Fruit fly (Drosophila melanogaster) whole organism, adult: ENCODE results near the gene Nop56.

Experiments used
- CG11617 ChIP-seq: fragments of 200-800 bp; sonication (Bioruptor generic); optimal IDR thresholded peaks from 2 replicates; lab custom pipeline; 2017; ENCODE audit warnings: mild to moderate bottlenecking, missing biosample characterization, missing genetic modification reagents, missing genetic modification characterization
- CG12768 ChIP-seq: fragments of 200-800 bp; sonication (Bioruptor generic); optimal IDR thresholded peaks from 2 replicates; lab custom pipeline; 2017; ENCODE audit warnings: missing biosample characterization, missing genetic modification characterization, mild to moderate bottlenecking, moderate library complexity, missing genetic modification reagents
- CG14711 ChIP-seq: fragments of 200-800 bp; sonication (Bioruptor generic); optimal IDR thresholded peaks from 2 replicates; lab custom pipeline; 2018; ENCODE audit warnings: missing biosample characterization, mild to moderate bottlenecking, missing genetic modification characterization, moderate library complexity
- CG1620 ChIP-seq: fragments of 200-800 bp; sonication (Bioruptor generic); optimal IDR thresholded peaks from 2 replicates; lab custom pipeline; 2016; ENCODE audit warnings: missing biosample characterization, missing genetic modification characterization
- CG33017 ChIP-seq: fragments of 200-800 bp; sonication (Bioruptor generic); optimal IDR thresholded peaks from 2 replicates; lab custom pipeline; 2018; ENCODE audit warnings: missing biosample characterization, mild to moderate bottlenecking, missing genetic modification characterization, moderate library complexity
- CG5204 ChIP-seq: fragments of 200-800 bp; sonication (Bioruptor generic); optimal IDR thresholded peaks from 2 replicates; lab custom pipeline; 2016; ENCODE audit warnings: missing biosample characterization, missing genetic modification characterization
- CG7045 ChIP-seq: fragments of 200-800 bp; sonication (Bioruptor generic); optimal IDR thresholded peaks from 2 replicates; lab custom pipeline; 2017; ENCODE audit warnings: missing biosample characterization, mild to moderate bottlenecking, missing genetic modification characterization
- CG7101 ChIP-seq: fragments of 200-800 bp; sonication (Bioruptor generic); optimal IDR thresholded peaks from 2 replicates; lab custom pipeline; 2018; ENCODE audit warnings: missing biosample characterization, mild to moderate bottlenecking, missing genetic modification characterization, moderate library complexity
- Clk ChIP-seq: fragments of 200-800 bp; sonication (Bioruptor generic); optimal IDR thresholded peaks from 2 replicates; lab custom pipeline; 2017; ENCODE audit warnings: missing biosample characterization, missing genetic modification characterization
- Crg-1 ChIP-seq: fragments of 200-800 bp; sonication (Bioruptor generic); optimal IDR thresholded peaks from 2 replicates; lab custom pipeline; 2016; ENCODE audit warnings: missing biosample characterization, missing genetic modification characterization
- Hr96 ChIP-seq: fragments of 200-800 bp; sonication (Bioruptor generic); optimal IDR thresholded peaks from 2 replicates; lab custom pipeline; 2016; ENCODE audit warnings: missing biosample characterization, missing genetic modification characterization
- Mnt ChIP-seq: fragments of 200-800 bp; sonication (Bioruptor generic); optimal IDR thresholded peaks from 2 replicates; lab custom pipeline; 2016; ENCODE audit warnings: missing biosample characterization, mild to moderate bottlenecking, missing genetic modification characterization
- bab1 ChIP-seq: fragments of 200-800 bp; sonication (Bioruptor generic); optimal IDR thresholded peaks from 3 replicates; lab custom pipeline; 2019; ENCODE audit warnings: missing biosample characterization, mild to moderate bottlenecking, missing genetic modification characterization, moderate library complexity
- cic ChIP-seq: fragments of 200-800 bp; sonication (Bioruptor generic); optimal IDR thresholded peaks from 2 replicates; lab custom pipeline; 2017; ENCODE audit warnings: missing biosample characterization, mild to moderate bottlenecking, missing genetic modification characterization, moderate library complexity
- cnc ChIP-seq, 2 experiments: fragments of >200 bp; optimal IDR thresholded peaks; 2 replicates each; lab custom pipeline; 2017
- kay ChIP-seq: fragments of 200-800 bp; sonication (Bioruptor generic); peaks from one replicate; lab custom pipeline; 2016; ENCODE audit warnings: missing biosample characterization, missing genetic modification characterization, borderline replicate concordance
- ovo ChIP-seq: fragments of 200-800 bp; sonication (Bioruptor generic); optimal IDR thresholded peaks from 2 replicates; lab custom pipeline; 2016; ENCODE audit warnings: missing biosample characterization, missing genetic modification characterization
- pad ChIP-seq: fragments of 200-800 bp; sonication (Bioruptor generic); optimal IDR thresholded peaks from 3 replicates; lab custom pipeline; 2017; ENCODE audit warnings: missing biosample characterization, missing genetic modification characterization, mild to moderate bottlenecking, moderate library complexity, missing genetic modification reagents
- tj ChIP-seq: fragments of 200-800 bp; sonication (Bioruptor generic); optimal IDR thresholded peaks from 3 replicates; lab custom pipeline; 2017; ENCODE audit warnings: missing biosample characterization, mild to moderate bottlenecking, missing genetic modification characterization, moderate library complexity
- toe ChIP-seq: fragments of 200-800 bp; sonication (Bioruptor generic); optimal IDR thresholded peaks from 2 replicates; lab custom pipeline; 2016; ENCODE audit warnings: missing biosample characterization, missing genetic modification characterization

The Nop56 gene

DNA sequence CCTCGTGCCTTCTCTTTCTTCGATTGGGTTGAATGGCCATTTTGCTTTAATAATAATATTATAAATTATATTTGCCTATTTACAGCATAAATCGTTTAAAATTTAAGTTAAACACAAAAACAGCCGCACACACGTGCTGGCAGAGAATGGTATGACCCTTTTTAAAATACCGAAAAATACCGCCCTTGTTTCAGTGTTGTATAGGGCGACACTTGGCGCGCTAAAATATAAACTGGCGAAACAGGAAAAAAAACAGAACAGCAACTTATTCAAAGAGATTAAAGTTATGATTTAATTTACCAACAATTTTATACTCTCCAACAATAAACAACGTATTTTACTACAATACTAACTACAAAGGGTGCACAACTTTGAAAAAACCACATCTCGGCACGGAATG is 25.6 kb upstream of the Nop56 start, which contains the start of gene CG12499:
Gene CG12499 (minus strand): TSS at position 95 of the 400 bp plus-strand sequence.
- TF ChIP-seq Hr96 (GFP tag; lab: Kevin White, UChicago) (no peak), Crg-1 (GFP tag; lab: Kevin White, UChicago) (no peak), CG1620 (GFP tag; lab: Kevin White, UChicago) (no peak), CG12768 (GFP tag; lab: Kevin White, UChicago) (no peak), CG14711 (tag; lab: Kevin White, UChicago) (no peak), kay (GFP tag; lab: Kevin White, UChicago) (peak; percentile 93), tj (GFP tag; lab: Kevin White, UChicago) (no peak), ovo (GFP tag; lab: Kevin White, UChicago) (no peak), CG11617 (GFP tag; lab: Kevin White, UChicago) (no peak), toe (no peak), Mnt (GFP tag; lab: Kevin White, UChicago) (peak; percentile 93), bab1 (GFP tag; lab: Kevin White, UChicago) (peak; percentile 3), cic (GFP tag; lab: Kevin White, UChicago) (no peak), CG33017 (tag; lab: Kevin White, UChicago) (no peak), cnc (optimal IDR thresholded peaks at IDR 0.05; lab: Kevin White, UChicago) (no peak)

DNA sequence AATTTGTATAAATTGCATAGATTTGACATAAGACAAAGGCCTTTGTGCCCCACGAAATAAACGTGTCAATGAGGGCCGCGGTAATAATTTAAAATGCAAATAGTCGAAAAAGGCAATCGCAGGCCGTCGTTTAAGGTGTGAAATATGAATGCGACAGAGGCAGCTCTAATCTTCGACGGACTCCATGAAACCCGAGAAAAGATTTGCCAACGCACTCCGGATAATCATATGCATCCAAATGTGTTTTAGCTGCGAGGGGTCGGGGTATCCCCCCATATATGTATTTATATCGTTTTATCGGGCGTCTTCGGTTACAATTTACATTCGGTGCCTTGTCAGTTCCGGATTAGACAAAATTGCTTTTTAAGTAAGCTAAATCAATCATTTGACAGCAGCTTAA is 17.4 kb upstream of the Nop56 start:
- no peak for TF ChIP-seq CG12768 (GFP tag; lab: Kevin White, UChicago)
- TF ChIP-seq ovo (GFP tag; lab: Kevin White, UChicago) = no peak
- TF ChIP-seq Crg-1 (GFP tag; lab: Kevin White, UChicago) = no peak
- TF ChIP-seq CG33017 (tag; lab: Kevin White, UChicago) = no peak
- no peak for TF ChIP-seq CG7045
- no peak for TF ChIP-seq Hr96 (GFP tag; lab: Kevin White, UChicago)
- TF ChIP-seq kay (GFP tag; lab: Kevin White, UChicago) = no peak
- no peak for TF ChIP-seq bab1 (GFP tag; lab: Kevin White, UChicago)
- no peak for TF ChIP-seq Clk (GFP tag; lab: Kevin White, UChicago)
- no peak for TF ChIP-seq tj (GFP tag; lab: Kevin White, UChicago)
- TF ChIP-seq CG5204 (GFP tag; lab: Kevin White, UChicago) = no peak
- TF ChIP-seq CG11617 (GFP tag; lab: Kevin White, UChicago) = no peak
- TF ChIP-seq CG14711 (tag; lab: Kevin White, UChicago) = no peak
- no peak for TF ChIP-seq toe
- TF ChIP-seq cnc (optimal IDR thresholded peaks at IDR 0.05; lab: Kevin White, UChicago) = no peak
- no peak for TF ChIP-seq pad (GFP tag; lab: Kevin White, UChicago)
- no peak for TF ChIP-seq CG7101 (tag; lab: Kevin White, UChicago)

DNA sequence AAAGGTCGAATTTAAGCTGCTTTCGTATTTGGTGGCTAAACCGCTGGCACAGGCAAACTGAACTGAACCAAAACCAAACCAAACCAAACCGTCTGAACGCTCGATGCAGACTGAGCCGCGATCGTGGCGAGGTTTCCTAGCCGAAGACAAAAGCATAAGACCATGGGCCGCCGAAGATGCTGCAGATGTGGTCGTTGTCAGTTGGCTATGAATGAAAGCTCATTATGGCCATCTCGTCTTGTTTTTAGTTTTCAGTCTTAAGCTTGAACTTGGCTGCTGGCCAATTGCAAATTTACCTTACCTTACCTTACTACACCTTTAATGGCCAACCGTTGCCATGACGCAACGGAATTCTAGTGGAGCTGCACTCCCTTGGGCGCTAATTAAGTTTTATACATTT is 15.2 kb upstream of the Nop56 start, which contains the start of gene CG13847:
Gene CG13847 (minus strand): TSS at position 101 of the 400 bp plus-strand sequence.
- TF ChIP-seq CG5204 (GFP tag; lab: Kevin White, UChicago) = no peak
- no peak for TF ChIP-seq bab1 (GFP tag; lab: Kevin White, UChicago)
- TF ChIP-seq Crg-1 (GFP tag; lab: Kevin White, UChicago) = no peak
- no peak for TF ChIP-seq tj (GFP tag; lab: Kevin White, UChicago)
- TF ChIP-seq cic (GFP tag; lab: Kevin White, UChicago) = no peak
- TF ChIP-seq CG7101 (tag; lab: Kevin White, UChicago) = no peak
- no peak for TF ChIP-seq ovo (GFP tag; lab: Kevin White, UChicago)
- no peak for TF ChIP-seq kay (GFP tag; lab: Kevin White, UChicago)
- TF ChIP-seq cnc (optimal IDR thresholded peaks at IDR 0.05; lab: Kevin White, UChicago) = no peak
- TF ChIP-seq CG1620 (GFP tag; lab: Kevin White, UChicago) = no peak
- no peak for TF ChIP-seq Mnt (GFP tag; lab: Kevin White, UChicago)
- TF ChIP-seq Clk (GFP tag; lab: Kevin White, UChicago) = no peak
- no peak for TF ChIP-seq pad (GFP tag; lab: Kevin White, UChicago)
- no peak for TF ChIP-seq CG11617 (GFP tag; lab: Kevin White, UChicago)
- no peak for TF ChIP-seq CG33017 (tag; lab: Kevin White, UChicago)

DNA sequence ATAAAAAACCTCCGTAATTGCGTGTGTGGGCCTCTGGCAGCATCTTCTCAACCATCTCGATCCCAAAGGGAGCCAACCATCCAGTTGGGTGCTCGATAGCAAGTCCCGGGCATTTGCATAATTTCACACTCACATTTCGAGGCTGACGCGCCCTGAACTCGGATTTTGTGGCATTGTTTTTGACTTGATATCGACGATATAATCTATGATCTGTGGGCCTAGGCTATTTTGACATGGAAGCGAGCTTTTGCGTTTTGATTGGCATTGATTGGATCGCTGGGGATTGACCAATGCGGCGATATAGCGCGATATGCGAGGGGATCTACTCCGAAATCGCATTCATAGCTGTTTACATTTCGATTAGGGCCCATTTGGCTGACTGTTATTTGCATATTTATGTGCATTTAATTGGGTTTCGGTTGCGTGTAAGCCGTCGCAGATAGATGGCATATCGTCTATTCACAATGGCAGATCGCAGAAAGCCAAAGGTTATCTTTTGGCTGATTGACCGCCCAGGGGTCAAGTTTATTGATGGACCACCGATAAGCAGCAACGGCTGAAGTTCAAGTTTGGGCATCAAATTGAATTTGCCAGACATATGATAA is 11.4 kb upstream of the Nop56 start:
- no peak for TF ChIP-seq CG33017 (tag; lab: Kevin White, UChicago)
- no peak for TF ChIP-seq CG7045
- no peak for TF ChIP-seq Hr96 (GFP tag; lab: Kevin White, UChicago)
- TF ChIP-seq cic (GFP tag; lab: Kevin White, UChicago) = no peak
- TF ChIP-seq tj (GFP tag; lab: Kevin White, UChicago) = no peak
- TF ChIP-seq CG5204 (GFP tag; lab: Kevin White, UChicago) = no peak
- no peak for TF ChIP-seq cnc (optimal IDR thresholded peaks at IDR 0.05; lab: Kevin White, UChicago)

DNA sequence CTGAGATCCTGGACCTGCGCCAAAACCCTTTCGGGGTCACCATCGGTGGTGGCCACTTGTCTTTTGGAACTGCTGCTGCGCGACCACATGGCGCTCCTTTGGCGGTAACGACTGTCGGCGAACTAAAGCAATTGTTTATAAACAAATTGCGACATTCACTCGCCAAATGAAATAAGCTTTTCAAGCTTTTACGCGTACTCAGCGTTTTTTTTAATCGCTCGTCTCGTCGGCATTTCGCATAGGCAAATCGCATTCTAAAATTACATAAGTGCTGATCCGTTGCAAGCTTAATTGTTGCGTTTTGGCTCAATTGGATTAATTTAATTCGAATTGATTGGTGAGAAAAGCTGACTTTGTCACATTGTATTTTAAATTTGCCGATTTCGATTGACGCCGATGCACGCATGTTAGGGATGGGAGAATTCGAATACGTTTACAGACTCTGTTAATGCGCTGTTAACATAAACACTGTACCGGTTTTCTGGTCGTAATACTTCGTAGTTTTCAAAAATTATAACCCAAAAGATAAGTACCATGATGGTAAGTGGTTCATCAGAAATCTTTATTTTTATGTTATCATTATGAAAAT is 3.8 kb upstream of the Nop56 start, which contains the start of gene pinta:
Gene pinta (minus strand): TSS at position 328 of the 589 bp plus-strand sequence.
- TF ChIP-seq CG7045 = no peak
- TF ChIP-seq cic (GFP tag; lab: Kevin White, UChicago) = peak; percentile 67
- no peak for TF ChIP-seq Clk (GFP tag; lab: Kevin White, UChicago)
- peak; percentile 60 for TF ChIP-seq Mnt (GFP tag; lab: Kevin White, UChicago)
- TF ChIP-seq CG14711 (tag; lab: Kevin White, UChicago) = no peak
- no peak for TF ChIP-seq Hr96 (GFP tag; lab: Kevin White, UChicago)
- no peak for TF ChIP-seq CG1620 (GFP tag; lab: Kevin White, UChicago)
- no peak for TF ChIP-seq kay (GFP tag; lab: Kevin White, UChicago)
- no peak for TF ChIP-seq CG11617 (GFP tag; lab: Kevin White, UChicago)
- TF ChIP-seq Crg-1 (GFP tag; lab: Kevin White, UChicago) = no peak
- no peak for TF ChIP-seq CG33017 (tag; lab: Kevin White, UChicago)
- no peak for TF ChIP-seq CG7101 (tag; lab: Kevin White, UChicago)
- TF ChIP-seq CG12768 (GFP tag; lab: Kevin White, UChicago) = no peak
- TF ChIP-seq CG5204 (GFP tag; lab: Kevin White, UChicago) = no peak
- no peak for TF ChIP-seq toe
- no peak for TF ChIP-seq pad (GFP tag; lab: Kevin White, UChicago)
- TF ChIP-seq ovo (GFP tag; lab: Kevin White, UChicago) = no peak
- peak; percentile 97 for TF ChIP-seq tj (GFP tag; lab: Kevin White, UChicago)
- TF ChIP-seq bab1 (GFP tag; lab: Kevin White, UChicago) = peak; percentile 8
- TF ChIP-seq cnc (optimal IDR thresholded peaks at IDR 0.05; lab: Kevin White, UChicago) = no peak
